Fruit fly (Drosophila melanogaster) whole organism, pupa: ENCODE data around the gene CG17544.

ENCODE experiments used
- CG10348 ChIP-seq: fragments of 200-800 bp; sonication (Bioruptor generic); IDR thresholded peaks from 2 replicates; pipeline ENCODE4 v1.3.6; 2022; ENCODE audit warnings: missing biosample characterization, missing genetic modification characterization
- CG14655 ChIP-seq: fragments of 200-800 bp; sonication (Bioruptor generic); optimal IDR thresholded peaks from 3 replicates; lab custom pipeline; 2017; ENCODE audit warnings: mild to moderate bottlenecking, missing biosample characterization, missing genetic modification reagents, missing genetic modification characterization
- CG17806 ChIP-seq: fragments of 200-800 bp; sonication (Bioruptor generic); optimal IDR thresholded peaks from 2 replicates; lab custom pipeline; 2018; ENCODE audit warnings: missing biosample characterization, mild to moderate bottlenecking, missing genetic modification characterization, moderate library complexity
- CG9948 ChIP-seq: fragments of 200-800 bp; sonication (Bioruptor generic); optimal IDR thresholded peaks from 2 replicates; lab custom pipeline; 2018; ENCODE audit warnings: missing biosample characterization, mild to moderate bottlenecking, missing genetic modification characterization, moderate library complexity
- EcR ChIP-seq: fragments of 200-800 bp; sonication (Bioruptor generic); optimal IDR thresholded peaks from 3 replicates; lab custom pipeline; 2019; ENCODE audit warnings: missing biosample characterization, missing genetic modification characterization, mild to moderate bottlenecking, moderate library complexity, missing genetic modification reagents
- Pif1A ChIP-seq: fragments of 200-800 bp; sonication (Bioruptor generic); optimal IDR thresholded peaks from 3 replicates; lab custom pipeline; 2016; ENCODE audit warnings: missing biosample characterization, missing genetic modification characterization
- Snoo ChIP-seq: fragments of 200-800 bp; sonication (Bioruptor generic); optimal IDR thresholded peaks from 3 replicates; lab custom pipeline; 2017; ENCODE audit warnings: missing biosample characterization, mild to moderate bottlenecking, missing genetic modification characterization, inconsistent platforms
- gl ChIP-seq: fragments of 200-800 bp; sonication (Bioruptor generic); optimal IDR thresholded peaks from 2 replicates; lab custom pipeline; 2018; ENCODE audit warnings: missing biosample characterization, mild to moderate bottlenecking, missing genetic modification characterization

DNA sequence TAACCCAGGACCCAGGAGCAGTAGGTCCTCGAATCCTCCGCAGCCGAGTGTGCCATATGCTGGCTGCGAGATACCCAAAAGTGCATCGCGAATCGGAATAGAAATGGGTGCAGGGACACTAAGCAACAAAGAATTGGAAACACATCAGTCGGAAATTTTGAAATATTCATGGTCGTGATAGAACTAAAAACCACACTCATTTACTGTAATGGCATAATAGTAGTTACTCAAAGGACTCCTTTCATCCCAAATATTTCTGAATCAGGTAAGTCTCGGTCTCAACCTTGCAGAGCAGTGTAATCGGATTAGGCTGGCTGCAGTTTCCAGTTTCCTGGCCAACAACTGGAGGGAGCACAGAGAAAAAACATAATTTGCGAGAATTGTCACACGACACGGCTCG, 22.1 kb downstream of the CG17544 start:
- TF ChIP-seq CG10348: no peak
- TF ChIP-seq CG9948 (tag; lab: Kevin White, UChicago): peak; percentile 56
- TF ChIP-seq Snoo (tag; lab: Kevin White, UChicago): peak; percentile 32
- peak; percentile 64 for TF ChIP-seq CG17806 (tag; lab: Kevin White, UChicago)
- peak; percentile 84 for TF ChIP-seq CG14655 (GFP tag; lab: Kevin White, UChicago)
- no peak for TF ChIP-seq EcR (GFP tag; lab: Kevin White, UChicago)
- peak; percentile 9 for TF ChIP-seq gl (tag; lab: Kevin White, UChicago)
- peak; percentile 67 for TF ChIP-seq Pif1A (GFP tag; lab: Kevin White, UChicago)
